Worm (Caenorhabditis elegans) whole organism, late embryonic: ENCODE measurements around the gene srg-59.

Experiments used
- C08G9.2 ChIP-seq: sonication (generic microtip); optimal IDR thresholded peaks from 2 replicates; lab custom pipeline; 2016; ENCODE audit warnings: mild to moderate bottlenecking, missing genetic modification characterization, moderate library complexity, missing compliant biosample characterization
- C38D4.7 ChIP-seq: fragments of 200-800 bp; sonication (Bioruptor generic); optimal IDR thresholded peaks from 2 replicates; lab custom pipeline; 2018; ENCODE audit warnings: mild to moderate bottlenecking, missing genetic modification characterization, moderate library complexity, missing compliant biosample characterization
- F13H6.1 ChIP-seq: sonication (generic microtip); optimal IDR thresholded peaks from 2 replicates; lab custom pipeline; 2016; ENCODE audit warnings: missing genetic modification characterization, missing compliant biosample characterization
- K02D7.2 ChIP-seq: sonication (generic microtip); optimal IDR thresholded peaks from 2 replicates; lab custom pipeline; 2017; ENCODE audit warnings: mild to moderate bottlenecking, missing genetic modification characterization, missing compliant biosample characterization
- Y22D7AL.16 ChIP-seq: sonication (generic microtip); optimal IDR thresholded peaks from 2 replicates; lab custom pipeline; 2016; ENCODE audit warnings: missing genetic modification characterization, missing compliant biosample characterization
- ceh-19 ChIP-seq: fragments of 200-800 bp; sonication (Bioruptor generic); optimal IDR thresholded peaks from 2 replicates; lab custom pipeline; 2018; ENCODE audit warnings: mild to moderate bottlenecking, missing genetic modification characterization, missing compliant biosample characterization
- ceh-22 ChIP-seq: sonication (generic microtip); optimal IDR thresholded peaks from 2 replicates; lab custom pipeline; 2017; ENCODE audit warnings: missing biosample characterization, missing genetic modification characterization
- ceh-24 ChIP-seq: sonication (generic microtip); optimal IDR thresholded peaks from 2 replicates; lab custom pipeline; 2016; ENCODE audit warnings: mild to moderate bottlenecking, missing genetic modification characterization, missing compliant biosample characterization
- ceh-34 ChIP-seq: sonication (generic microtip); optimal IDR thresholded peaks from 2 replicates; lab custom pipeline; 2016; ENCODE audit warnings: mild to moderate bottlenecking, missing genetic modification characterization, missing compliant biosample characterization
- ceh-48 ChIP-seq: sonication (generic microtip); optimal IDR thresholded peaks from 2 replicates; lab custom pipeline; 2016; ENCODE audit warnings: missing genetic modification characterization, inconsistent platforms, missing compliant biosample characterization
- ceh-6 ChIP-seq: fragments of 200-800 bp; sonication (Bioruptor generic); optimal IDR thresholded peaks from 2 replicates; lab custom pipeline; 2018; ENCODE audit warnings: mild to moderate bottlenecking, missing genetic modification characterization, missing compliant biosample characterization
- ceh-9 ChIP-seq: sonication (generic microtip); optimal IDR thresholded peaks from 2 replicates; lab custom pipeline; 2016; ENCODE audit warnings: mild to moderate bottlenecking, missing genetic modification characterization, inconsistent platforms, missing compliant biosample characterization
- che-1 ChIP-seq: sonication (generic microtip); optimal IDR thresholded peaks from 2 replicates; lab custom pipeline; 2016; ENCODE audit warnings: mild to moderate bottlenecking, missing genetic modification characterization, missing compliant biosample characterization
- dmd-4 ChIP-seq: sonication (generic microtip); optimal IDR thresholded peaks from 2 replicates; lab custom pipeline; 2016; ENCODE audit warnings: borderline replicate concordance, missing genetic modification characterization, missing compliant biosample characterization
- dve-1 ChIP-seq: sonication (generic microtip); optimal IDR thresholded peaks from 2 replicates; lab custom pipeline; 2017; ENCODE audit warnings: antibody characterized with exemption, mild to moderate bottlenecking, missing genetic modification characterization, missing compliant biosample characterization
- ets-4 ChIP-seq: sonication (generic microtip); optimal IDR thresholded peaks from 2 replicates; lab custom pipeline; 2016; ENCODE audit warnings: missing genetic modification characterization, missing compliant biosample characterization
- eyg-1 ChIP-seq: sonication (generic microtip); optimal IDR thresholded peaks from 2 replicates; lab custom pipeline; 2016; ENCODE audit warnings: missing genotype, missing genetic modification characterization, missing compliant biosample characterization
- fkh-10 ChIP-seq: fragments of 150-350 bp; optimal IDR thresholded peaks from 2 replicates; lab custom pipeline; 2014; ENCODE audit warnings: missing biosample characterization, missing genetic modification reagents, missing genetic modification characterization
- fkh-6 ChIP-seq: sonication (generic microtip); optimal IDR thresholded peaks from 2 replicates; lab custom pipeline; 2016; ENCODE audit warnings: missing genetic modification characterization, missing compliant biosample characterization
- gmeb-2 ChIP-seq: sonication (generic microtip); optimal IDR thresholded peaks from 2 replicates; lab custom pipeline; 2016; ENCODE audit warnings: missing genetic modification characterization, inconsistent platforms, missing compliant biosample characterization
- hlh-13 ChIP-seq: fragments of 200-800 bp; sonication (Bioruptor generic); optimal IDR thresholded peaks from 2 replicates; lab custom pipeline; 2018; ENCODE audit warnings: mild to moderate bottlenecking, missing genetic modification characterization, missing compliant biosample characterization
- hlh-30 ChIP-seq: sonication (generic microtip); optimal IDR thresholded peaks from 2 replicates; lab custom pipeline; 2017; ENCODE audit warnings: antibody characterized with exemption, missing genetic modification characterization, missing compliant biosample characterization; ENCODE audit not compliant: insufficient read depth
- hlh-6 ChIP-seq: sonication (generic microtip); optimal IDR thresholded peaks from 2 replicates; lab custom pipeline; 2016; ENCODE audit warnings: missing genotype, missing genetic modification characterization, missing compliant biosample characterization
- lin-11 ChIP-seq: fragments of 200-800 bp; sonication (Bioruptor generic); optimal IDR thresholded peaks from 2 replicates; lab custom pipeline; 2018; ENCODE audit warnings: mild to moderate bottlenecking, missing genetic modification characterization, missing compliant biosample characterization
- mec-3 ChIP-seq: sonication (generic microtip); optimal IDR thresholded peaks from 2 replicates; lab custom pipeline; 2016; ENCODE audit warnings: borderline replicate concordance, missing genetic modification characterization, missing compliant biosample characterization
- nfya-1 ChIP-seq: sonication (generic microtip); optimal IDR thresholded peaks from 2 replicates; lab custom pipeline; 2017; ENCODE audit warnings: missing genetic modification characterization, mild to moderate bottlenecking, missing compliant biosample characterization, antibody characterized with exemption, moderate library complexity
- nhr-232 ChIP-seq: sonication (generic microtip); optimal IDR thresholded peaks from 2 replicates; lab custom pipeline; 2016; ENCODE audit warnings: missing genetic modification characterization, missing compliant biosample characterization
- pha-2 ChIP-seq: sonication (generic microtip); optimal IDR thresholded peaks from 2 replicates; lab custom pipeline; 2017; ENCODE audit warnings: mild to moderate bottlenecking, missing genetic modification characterization, missing compliant biosample characterization
- ref-2 ChIP-seq: sonication (generic microtip); optimal IDR thresholded peaks from 2 replicates; lab custom pipeline; 2016; ENCODE audit warnings: missing genetic modification characterization, missing compliant biosample characterization
- rnt-1 ChIP-seq: sonication (generic microtip); optimal IDR thresholded peaks from 2 replicates; lab custom pipeline; 2016; ENCODE audit warnings: missing genetic modification characterization, missing compliant biosample characterization
- sdc-2 ChIP-seq: sonication (generic microtip); optimal IDR thresholded peaks from 2 replicates; lab custom pipeline; 2016; ENCODE audit warnings: missing genotype, missing genetic modification characterization, missing compliant biosample characterization
- sox-2 ChIP-seq: fragments of 200-800 bp; sonication (Bioruptor generic); IDR thresholded peaks from 2 replicates; pipeline ENCODE4 v1.3.6; 2022; ENCODE audit warnings: missing genetic modification reagents, missing genetic modification characterization, missing compliant biosample characterization
- sox-4 ChIP-seq: sonication (generic microtip); optimal IDR thresholded peaks from 2 replicates; lab custom pipeline; 2017; ENCODE audit warnings: mild to moderate bottlenecking, missing genetic modification characterization, inconsistent platforms, missing compliant biosample characterization
- tbx-7 ChIP-seq: sonication (generic microtip); optimal IDR thresholded peaks from 2 replicates; lab custom pipeline; 2016; ENCODE audit warnings: missing genotype, missing genetic modification characterization, missing compliant biosample characterization
- ttx-3 ChIP-seq: sonication (generic microtip); optimal IDR thresholded peaks from 2 replicates; lab custom pipeline; 2016; ENCODE audit warnings: missing genetic modification reagents, missing genetic modification characterization, missing compliant biosample characterization
- unc-86 ChIP-seq: sonication (generic microtip); optimal IDR thresholded peaks from 2 replicates; lab custom pipeline; 2016; ENCODE audit warnings: missing genetic modification characterization, missing compliant biosample characterization
- zip-5 ChIP-seq: sonication (generic microtip); optimal IDR thresholded peaks from 2 replicates; lab custom pipeline; 2016; ENCODE audit warnings: missing genetic modification characterization, missing compliant biosample characterization

srg-59 gene

ce11 chrV:2758437-2758836 is 33.3 kb upstream of the srg-59 start:
- TF ChIP-seq che-1 (tag; lab: Kevin White, UChicago) = no peak
- no peak for TF ChIP-seq ceh-22 (tag; lab: Kevin White, UChicago)
- no peak for TF ChIP-seq C08G9.2
- TF ChIP-seq ceh-34 = no peak
- no peak for TF ChIP-seq ceh-9
- no peak for TF ChIP-seq dve-1 (tag; lab: Kevin White, UChicago)
- no peak for TF ChIP-seq ets-4
- no peak for TF ChIP-seq sdc-2
- TF ChIP-seq, all 69 proteins: peak for 0

- TF ChIP-seq hlh-30 (tag; lab: Kevin White, UChicago) (no peak), nhr-232 (tag; lab: Kevin White, UChicago) (no peak), Y22D7AL.16 (tag; lab: Kevin White, UChicago) (no peak), dmd-4 (tag; lab: Kevin White, UChicago) (no peak), ceh-48 (tag; lab: Kevin White, UChicago) (no peak), C08G9.2 (no peak), tbx-7 (tag; lab: Kevin White, UChicago) (no peak), dve-1 (tag; lab: Kevin White, UChicago) (no peak), ttx-3 (tag; lab: Kevin White, UChicago) (no peak), ceh-6 (GFP tag; lab: Kevin White, UChicago) (no peak), mec-3 (no peak), sdc-2 (no peak), eyg-1 (tag; lab: Kevin White, UChicago) (no peak), lin-11 (tag; lab: Kevin White, UChicago) (no peak), C38D4.7 (GFP tag; lab: Kevin White, UChicago) (no peak), unc-86 (tag; lab: Kevin White, UChicago) (no peak), zip-5 (tag; lab: Kevin White, UChicago) (no peak), fkh-10 (GFP tag; lab: Kevin White, UChicago) (no peak), sox-4 (tag; lab: Kevin White, UChicago) (no peak), ref-2 (tag; lab: Kevin White, UChicago) (no peak)
Observed at ce11 chrV:2757226-2757893, 32.2 kb upstream of the srg-59 start, which contains the start of gene srx-28. Gene srx-28 (minus strand): TSS chrV:2757276.

- TF ChIP-seq nhr-232 (tag; lab: Kevin White, UChicago) (no peak), che-1 (tag; lab: Kevin White, UChicago) (no peak), pha-2 (tag; lab: Kevin White, UChicago) (no peak), hlh-30 (tag; lab: Kevin White, UChicago) (no peak), mec-3 (no peak), ceh-34 (no peak), nfya-1 (tag; lab: Kevin White, UChicago) (no peak), C08G9.2 (no peak), gmeb-2 (tag; lab: Kevin White, UChicago) (no peak), hlh-6 (no peak), Y22D7AL.16 (tag; lab: Kevin White, UChicago) (no peak), sox-2 (GFP tag; lab: Robert Waterston, UW) (no peak), fkh-6 (no peak), sox-4 (tag; lab: Kevin White, UChicago) (no peak), unc-86 (tag; lab: Kevin White, UChicago) (no peak), hlh-13 (no peak), ceh-24 (tag; lab: Kevin White, UChicago) (no peak)
Observed at ce11 chrV:2753007-2753406, 27.9 kb upstream of the srg-59 start, which contains the start of gene srx-26. Gene srx-26 (minus strand): TSS chrV:2753107.

DNA sequence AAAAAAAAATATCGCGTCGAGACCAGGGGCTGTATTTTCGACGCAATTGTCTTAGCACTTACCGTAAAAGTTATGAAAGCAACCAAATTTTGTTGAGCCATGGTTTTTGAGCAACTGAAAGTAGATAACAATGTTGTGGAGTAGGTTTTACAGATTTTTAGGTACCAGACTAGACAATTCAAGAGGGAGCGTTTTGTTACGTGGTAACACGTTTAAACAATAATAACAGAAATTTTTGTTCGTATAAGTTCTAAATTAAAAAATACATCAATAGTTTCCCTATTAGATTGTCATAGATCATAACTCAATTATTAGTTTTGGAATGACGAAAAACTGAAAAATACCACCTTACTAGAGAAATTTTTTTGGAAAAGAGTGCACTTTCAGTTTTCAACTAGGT is 24.9 kb upstream of the srg-59 start, which contains the start of gene srx-24:
Gene srx-24 (minus strand): TSS at position 101 of the 400 bp plus-strand sequence.
- TF ChIP-seq ceh-19 (GFP tag; lab: Kevin White, UChicago) (no peak), tbx-7 (tag; lab: Kevin White, UChicago) (no peak), F13H6.1 (tag; lab: Kevin White, UChicago) (no peak), K02D7.2 (tag; lab: Kevin White, UChicago) (no peak), dve-1 (tag; lab: Kevin White, UChicago) (no peak), rnt-1 (no peak)
